Worm (Caenorhabditis elegans): ENCODE data around the gene lat-2.

The lat-2 gene

DNA sequence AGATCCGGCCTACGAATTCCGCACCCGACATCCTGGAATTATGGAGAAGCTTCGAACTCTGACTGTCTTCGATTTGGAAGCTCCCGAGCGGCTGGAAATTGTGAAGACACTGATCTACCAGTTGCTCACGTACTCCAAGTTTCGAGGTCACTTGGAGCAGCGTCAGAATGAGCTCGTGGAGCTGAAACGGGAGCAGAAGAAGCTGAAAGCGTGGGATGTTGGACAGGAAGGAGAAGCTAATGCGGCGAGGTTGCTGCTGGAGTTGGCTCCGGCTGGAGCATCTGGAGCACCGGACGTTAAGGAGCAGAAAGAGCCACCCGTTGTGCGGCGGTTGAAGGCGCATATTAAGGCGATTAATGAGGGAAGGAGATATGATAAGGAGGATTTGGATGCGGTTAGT lies 14.5 kb upstream of the lat-2 start:
- TF ChIP-seq nfya-2 (GFP tag; IDR thresholded peaks at IDR 0.05), result no peak
- TF ChIP-seq zfh-2 (GFP tag; conservative IDR thresholded peaks at IDR 0.05), result peak; percentile 84

DNA sequence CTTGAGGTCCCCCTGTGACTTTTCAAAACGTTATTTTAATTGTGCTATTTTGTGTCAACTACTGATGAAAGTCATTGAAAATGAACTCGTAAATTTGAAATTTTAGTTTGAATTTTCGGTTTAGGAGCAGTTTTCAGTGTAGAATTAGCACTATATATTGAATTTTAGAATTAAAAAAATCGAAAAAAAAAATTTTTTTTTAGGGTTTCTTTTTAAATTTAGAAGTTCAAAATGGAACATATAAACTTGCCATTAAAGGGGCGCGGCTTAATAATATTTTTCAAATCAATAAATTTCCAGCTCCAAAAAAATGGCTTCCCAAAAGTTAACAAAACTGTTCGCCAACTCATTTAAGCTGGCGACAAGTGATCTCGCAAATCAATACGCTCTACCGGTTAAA lies 8.0 kb upstream of the lat-2 start, which contains the start of gene H20J04.9:
H20J04.9 (plus strand) TSS at position 301 of the 400 bp plus-strand sequence.
- TF ChIP-seq K11D2.4 (GFP tag; IDR thresholded peaks at IDR 0.05) (no peak), ets-4 (GFP tag; optimal IDR thresholded peaks at IDR 0.05) (no peak), unc-62 (GFP tag; optimal IDR thresholded peaks at IDR 0.05) (no peak), ceh-27 (GFP tag; optimal IDR thresholded peaks at IDR 0.05) (no peak), nhr-179 (tag; optimal IDR thresholded peaks at IDR 0.05) (no peak), chd-7 (tag; optimal IDR thresholded peaks at IDR 0.05) (no peak), sea-2 (GFP tag; IDR thresholded peaks at IDR 0.05) (no peak), ceh-100 (GFP tag; IDR thresholded peaks at IDR 0.05) (no peak), hlh-26 (GFP tag; conservative IDR thresholded peaks at IDR 0.05) (no peak), lin-40 (tag; optimal IDR thresholded peaks at IDR 0.05) (no peak), ztf-25 (GFP tag; IDR thresholded peaks at IDR 0.05) (no peak), nhr-120 (GFP tag; IDR thresholded peaks at IDR 0.05) (no peak), ZK185.1 (tag; optimal IDR thresholded peaks at IDR 0.05; ENCODE audit: poor library complexity, severe bottlenecking) (no peak), B0035.1 (tag; optimal IDR thresholded peaks at IDR 0.05) (no peak), rec-8 (tag; optimal IDR thresholded peaks at IDR 0.05) (no peak)

DNA sequence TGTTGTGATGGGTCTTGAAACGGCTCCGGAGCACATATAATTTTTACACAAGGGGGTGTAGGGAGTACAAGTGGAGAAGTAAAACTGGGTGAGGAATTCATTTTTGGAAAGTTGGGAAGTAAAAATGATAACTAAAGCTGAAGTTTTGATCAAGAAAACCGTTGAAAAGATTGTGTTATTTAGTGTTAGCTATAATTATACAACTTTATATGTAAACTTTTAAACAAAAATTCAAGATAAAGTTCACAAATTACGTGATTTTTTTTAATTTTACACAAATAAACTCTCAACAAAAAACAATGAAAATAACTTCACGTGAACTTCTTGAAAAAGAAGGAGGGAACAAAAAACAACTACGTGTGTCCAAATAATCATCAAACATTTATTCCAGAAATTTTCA lies 3.6 kb upstream of the lat-2 start, which contains the start of the genes H20J04.7 and H20J04.1:
H20J04.7 (minus strand) TSS at position 101 of the 400 bp plus-strand sequence.
H20J04.1 (plus strand) TSS at position 397 of the 400 bp plus-strand sequence.
- no peak for TF ChIP-seq lsy-27 (tag; optimal IDR thresholded peaks at IDR 0.05; ENCODE audit: borderline replicate concordance, insufficient read depth)
- TF ChIP-seq madf-6 (GFP tag; IDR thresholded peaks at IDR 0.05), result no peak
- no peak for TF ChIP-seq die-1 (tag; optimal IDR thresholded peaks at IDR 0.05)
- no peak for TF ChIP-seq ceh-91 (GFP tag; IDR thresholded peaks at IDR 0.05)
- no peak for TF ChIP-seq madf-8 (GFP tag; conservative IDR thresholded peaks at IDR 0.05)
- TF ChIP-seq lsl-1 (GFP tag; optimal IDR thresholded peaks at IDR 0.05), result no peak
- no peak for TF ChIP-seq snpc-3.4 (tag; optimal IDR thresholded peaks at IDR 0.05)

- TF ChIP-seq ZK185.1 (tag; optimal IDR thresholded peaks at IDR 0.05; ENCODE audit: poor library complexity, severe bottlenecking) (no peak), nhr-179 (tag; optimal IDR thresholded peaks at IDR 0.05) (no peak), B0261.1 (tag; optimal IDR thresholded peaks at IDR 0.05) (no peak), F22D6.2 (tag; optimal IDR thresholded peaks at IDR 0.05) (no peak), F52B5.7 (tag; optimal IDR thresholded peaks at IDR 0.05) (no peak), mes-4 (tag; optimal IDR thresholded peaks at IDR 0.05) (no peak), egrh-3 (GFP tag; IDR thresholded peaks at IDR 0.05) (no peak), efl-1 (GFP tag; optimal IDR thresholded peaks at IDR 0.05) (no peak), Y53F4B.3 (GFP tag; IDR thresholded peaks at IDR 0.05) (no peak), hmg-1.2 (GFP tag; IDR thresholded peaks at IDR 0.05) (no peak)
Observed at ce11 chrII:4359219-4359618, 354 bp downstream of the lat-2 start.

DNA sequence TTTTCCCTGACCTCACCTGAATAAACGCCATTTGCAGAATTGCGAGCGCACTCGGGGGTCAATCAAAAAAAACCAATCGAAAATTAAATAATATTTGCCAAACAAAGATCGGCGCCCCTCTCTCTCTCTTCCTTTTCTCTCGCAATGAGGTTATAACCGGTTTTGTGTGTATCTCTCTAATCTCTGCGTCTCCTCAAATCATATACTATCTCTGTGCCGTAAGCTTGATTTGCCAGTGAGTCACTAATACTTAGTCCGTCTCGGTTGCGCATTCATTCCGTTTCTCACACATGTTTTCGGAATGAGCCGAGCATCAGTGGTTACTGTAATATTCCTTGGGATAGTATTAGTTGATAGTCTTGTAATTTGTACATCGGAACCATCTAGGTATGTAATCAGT lies 3.2 kb downstream of the lat-2 start:
- TF ChIP-seq D2030.7 (GFP tag; IDR thresholded peaks at IDR 0.05) (no peak), hmg-1.2 (GFP tag; IDR thresholded peaks at IDR 0.05) (peak; percentile 72), lir-1 (GFP tag; conservative IDR thresholded peaks at IDR 0.05) (no peak)

All from whole organism, young adult.